Worm (Caenorhabditis elegans): ENCODE data around the gene clec-31.
A peak's percentile ranks its signal among the peaks of the same experiment; 100 is the strongest.

clec-31 gene

ce11 chrV:16888788-16889325 is 31.0 kb upstream of the clec-31 start, which contains the start of the genes ifas-2 and fbxa-44:
ifas-2 (minus strand) TSS chrV:16888888.
fbxa-44 (plus strand) TSS chrV:16889275.
- TF ChIP-seq ZK337.2 (GFP tag; IDR thresholded peaks at IDR 0.05): no peak
- TF ChIP-seq daf-12 (tag; optimal IDR thresholded peaks at IDR 0.05): no peak
- no peak for TF ChIP-seq ceh-28 (tag; optimal IDR thresholded peaks at IDR 0.05)
- TF ChIP-seq Y105C5A.15 (GFP tag; IDR thresholded peaks at IDR 0.05): no peak
- TF ChIP-seq F49E8.2 (tag; optimal IDR thresholded peaks at IDR 0.05; ENCODE audit: borderline replicate concordance): no peak

- TF ChIP-seq spr-1 (tag; optimal IDR thresholded peaks at IDR 0.05) (no peak), F49E8.2 (tag; optimal IDR thresholded peaks at IDR 0.05; ENCODE audit: borderline replicate concordance) (no peak), nhr-48 (tag; optimal IDR thresholded peaks at IDR 0.05) (no peak), unc-62 (GFP tag; optimal IDR thresholded peaks at IDR 0.05 in 1 of 2) (peak in 1 of 2 experiments; percentile 6), unc-62 (tag; optimal IDR thresholded peaks at IDR 0.05) (no peak), vab-7 (GFP tag; IDR thresholded peaks at IDR 0.05) (no peak), lin-1 (GFP tag; IDR thresholded peaks at IDR 0.05) (no peak), D1046.2 (GFP tag; IDR thresholded peaks at IDR 0.05) (no peak)
Observed at ce11 chrV:16884744-16885143, 26.9 kb upstream of the clec-31 start, which contains the start of gene F09C6.13. F09C6.13 (plus strand) TSS chrV:16885044.

ce11 chrV:16882260-16882918 is 24.5 kb upstream of the clec-31 start, which contains the start of the genes F09C6.11 and F09C6.12:
F09C6.11 (minus strand) TSS chrV:16882310.
F09C6.12 (plus strand) TSS chrV:16882868.
- TF ChIP-seq nhr-28 (tag; optimal IDR thresholded peaks at IDR 0.05) (no peak), pha-4 (GFP tag; IDR thresholded peaks at IDR 0.05) (no peak), pha-4 (tag; optimal IDR thresholded peaks at IDR 0.05) (peak; percentile 27)

- TF ChIP-seq hlh-30 (tag; optimal IDR thresholded peaks at IDR 0.05; ENCODE audit: insufficient read depth) (no peak), daf-16 (GFP tag; optimal IDR thresholded peaks at IDR 0.05) (no peak), daf-16 (tag; optimal IDR thresholded peaks at IDR 0.05) (no peak), cey-2 (tag; optimal IDR thresholded peaks at IDR 0.05; ENCODE audit: borderline replicate concordance, insufficient read depth) (no peak), lin-29 (GFP tag; IDR thresholded peaks at IDR 0.05) (no peak), nhr-28 (tag; optimal IDR thresholded peaks at IDR 0.05) (no peak), F10B5.3 (tag; optimal IDR thresholded peaks at IDR 0.05) (no peak)
Observed at ce11 chrV:16880679-16881078, 22.8 kb upstream of the clec-31 start, which contains the start of gene F09C6.14. F09C6.14 (plus strand) TSS chrV:16880979.

ce11 chrV:16880054-16880453 is 22.2 kb upstream of the clec-31 start, which contains the start of gene F09C6.3:
F09C6.3 (minus strand) TSS chrV:16880154.
- no peak for TF ChIP-seq zip-2 (tag; optimal IDR thresholded peaks at IDR 0.05)
- TF ChIP-seq hlh-30 (tag; optimal IDR thresholded peaks at IDR 0.05; ENCODE audit: insufficient read depth): no peak
- no peak for TF ChIP-seq Y75B8A.6 (GFP tag; IDR thresholded peaks at IDR 0.05)
- TF ChIP-seq php-3 (GFP tag; IDR thresholded peaks at IDR 0.05): no peak
- TF ChIP-seq F49E8.2 (tag; optimal IDR thresholded peaks at IDR 0.05; ENCODE audit: borderline replicate concordance): no peak
- no peak for TF ChIP-seq dmd-6 (GFP tag; IDR thresholded peaks at IDR 0.05)
- TF ChIP-seq lir-3 (tag; optimal IDR thresholded peaks at IDR 0.05): no peak
- no peak for TF ChIP-seq Y48G9A.11 (GFP tag; IDR thresholded peaks at IDR 0.05)
- TF ChIP-seq sdz-12 (GFP tag; optimal IDR thresholded peaks at IDR 0.05): no peak

- peak in 1 of 2 experiments; percentile 94 for TF ChIP-seq unc-62 (GFP tag; optimal IDR thresholded peaks at IDR 0.05 in 1 of 2)
- TF ChIP-seq unc-62 (tag; optimal IDR thresholded peaks at IDR 0.05): no peak
- no peak for TF ChIP-seq egl-27 (tag; optimal IDR thresholded peaks at IDR 0.05)
Observed at ce11 chrV:16879532-16879931, 21.7 kb upstream of the clec-31 start.
